In genomic region chrV:17767768-17768167, ce11 we compare ENCODE assay signal across 2 worm cellular contexts.
TF ChIP-seq lines count a peak whose summit lies in the region.

No protein-coding gene starts in this region.

TF ChIP-seq in whole organism, L4 larva, 104 proteins besides CTCF, POLR2A, EP300 and RAD21:
- TF ChIP-seq aha-1 (tag; lab: Kevin White, UChicago) (no peak), snpc-1.2 (GFP tag; IDR thresholded peaks at IDR 0.05; lab: Robert Waterston, UW) (0 out of 2 replicates have a peak, but pooled peaks have one; percentile 46), lim-7 (GFP tag; IDR thresholded peaks at IDR 0.05; lab: Robert Waterston, UW) (peak; percentile 61; the same call in 1 of the 2 replicates)

TF ChIP-seq in whole organism, young adult, 124 proteins besides CTCF, POLR2A, EP300 and RAD21:
- TF ChIP-seq sea-2 (GFP tag; IDR thresholded peaks at IDR 0.05; lab: Robert Waterston, UW), result no peak
- TF ChIP-seq B0261.1 (tag; optimal IDR thresholded peaks at IDR 0.05; lab: Kevin White, UChicago), result peak; percentile 29
- TF ChIP-seq atf-7 (tag; optimal IDR thresholded peaks at IDR 0.05; lab: Kevin White, UChicago), result no peak
- no peak for TF ChIP-seq K11D2.4 (GFP tag; IDR thresholded peaks at IDR 0.05; lab: Robert Waterston, UW)
- TF ChIP-seq xnd-1 (tag; optimal IDR thresholded peaks at IDR 0.05; lab: Kevin White, UChicago), result no peak
- no peak for TF ChIP-seq let-607 (tag; optimal IDR thresholded peaks at IDR 0.05; lab: Kevin White, UChicago)
- no peak for TF ChIP-seq lag-1 (GFP tag; IDR thresholded peaks at IDR 0.05; lab: Robert Waterston, UW)
- 0 out of 2 replicates have a peak, but pooled peaks have one; percentile 32 for TF ChIP-seq lin-26 (GFP tag; IDR thresholded peaks at IDR 0.05; lab: Robert Waterston, UW)
- TF ChIP-seq sptf-2 (GFP tag; optimal IDR thresholded peaks at IDR 0.05; lab: Kevin White, UChicago), result no peak
- TF ChIP-seq ekl-4 (GFP tag; IDR thresholded peaks at IDR 0.05; lab: Robert Waterston, UW), result no peak
- no peak for TF ChIP-seq T26A5.8 (tag; optimal IDR thresholded peaks at IDR 0.05; lab: Kevin White, UChicago)
- TF ChIP-seq madf-10 (tag; optimal IDR thresholded peaks at IDR 0.05; lab: Kevin White, UChicago), result no peak
- no peak for TF ChIP-seq rcor-1 (GFP tag; IDR thresholded peaks at IDR 0.05; lab: Robert Waterston, UW)
- no peak for TF ChIP-seq snpc-1.3 (tag; optimal IDR thresholded peaks at IDR 0.05; lab: Kevin White, UChicago; ENCODE audit: insufficient read depth)
- peak; percentile 74 for TF ChIP-seq tbp1 (GFP tag; optimal IDR thresholded peaks at IDR 0.05; lab: Kevin White, UChicago)
- no peak for TF ChIP-seq ceh-79 (tag; optimal IDR thresholded peaks at IDR 0.05; lab: Kevin White, UChicago)
- TF ChIP-seq rpc-1 (optimal IDR thresholded peaks at IDR 0.05; lab: Kevin White, UChicago), result no peak
- TF ChIP-seq rpc-1 (tag; optimal IDR thresholded peaks at IDR 0.05; lab: Kevin White, UChicago), result peak; percentile 61
- TF ChIP-seq pha-4 (tag; optimal IDR thresholded peaks at IDR 0.05; lab: Kevin White, UChicago), result no peak
